Fruit fly (Drosophila melanogaster) whole organism, embryonic: Measurements from ENCODE around the gene Nulp1.
A peak's percentile ranks its signal among the peaks of the same experiment; 100 is the strongest.

Experiments used
- Atf6 ChIP-seq: fragments of 200-800 bp; sonication (Bioruptor generic); IDR thresholded peaks from 2 replicates; pipeline ENCODE4 v1.3.6; 2022; ENCODE audit warnings: missing biosample characterization, missing genetic modification characterization
- Blimp-1 ChIP-seq: fragments of 200-800 bp; sonication (Bioruptor generic); optimal IDR thresholded peaks from 3 replicates; lab custom pipeline; 2018; ENCODE audit warnings: missing biosample characterization, missing genetic modification characterization, mild to moderate bottlenecking, moderate library complexity, missing genetic modification reagents
- C15 ChIP-seq: fragments of 200-800 bp; sonication (Bioruptor generic); IDR thresholded peaks from 3 replicates; pipeline ENCODE4 v1.3.6; 2022; ENCODE audit warnings: missing biosample characterization, missing genetic modification characterization
- CG10321 ChIP-seq: fragments of 200-800 bp; sonication (Bioruptor generic); IDR thresholded peaks from 2 replicates; pipeline ENCODE4 v1.3.6; 2022; ENCODE audit warnings: missing biosample characterization, missing genetic modification characterization
- CG12236 ChIP-seq: fragments of 200-800 bp; sonication (Bioruptor generic); optimal IDR thresholded peaks from 2 replicates; lab custom pipeline; 2016; ENCODE audit warnings: missing biosample characterization, missing genetic modification characterization
- CG13296 ChIP-seq: fragments of 200-800 bp; sonication (Bioruptor generic); optimal IDR thresholded peaks from 3 replicates; lab custom pipeline; 2018; ENCODE audit warnings: missing biosample characterization, mild to moderate bottlenecking, missing genetic modification characterization
- CG13894 ChIP-seq: fragments of 200-800 bp; sonication (Bioruptor generic); optimal IDR thresholded peaks from 3 replicates; lab custom pipeline; 2018; ENCODE audit warnings: missing biosample characterization, mild to moderate bottlenecking, missing genetic modification characterization, moderate library complexity
- CG14710 ChIP-seq: fragments of 200-800 bp; sonication (Bioruptor generic); optimal IDR thresholded peaks from 3 replicates; lab custom pipeline; 2019; ENCODE audit warnings: missing biosample characterization, mild to moderate bottlenecking, missing genetic modification characterization, moderate library complexity
- CG16779 ChIP-seq: fragments of 200-800 bp; sonication (Bioruptor generic); IDR thresholded peaks from 2 replicates; pipeline ENCODE4 v1.3.6; 2022; ENCODE audit warnings: missing biosample characterization, missing genetic modification characterization
- CG16815 ChIP-seq: fragments of 200-800 bp; sonication (Bioruptor generic); optimal IDR thresholded peaks from 3 replicates; lab custom pipeline; 2017; ENCODE audit warnings: missing biosample characterization, mild to moderate bottlenecking, missing genetic modification characterization
- CG2199 ChIP-seq: fragments of 200-800 bp; sonication (Bioruptor generic); IDR thresholded peaks from 3 replicates; pipeline ENCODE4 v1.3.6; 2022; ENCODE audit warnings: missing biosample characterization, missing genetic modification characterization
- CG3065 ChIP-seq: fragments of 200-800 bp; sonication (Bioruptor generic); optimal IDR thresholded peaks from 2 replicates; lab custom pipeline; 2016; ENCODE audit warnings: missing biosample characterization, missing genetic modification characterization
- CG6254 ChIP-seq: fragments of 200-800 bp; sonication (Bioruptor generic); optimal IDR thresholded peaks from 3 replicates; lab custom pipeline; 2017; ENCODE audit warnings: mild to moderate bottlenecking, missing biosample characterization, missing genetic modification reagents, missing genetic modification characterization
- CG7556 ChIP-seq: fragments of 200-800 bp; sonication (Bioruptor generic); optimal IDR thresholded peaks from 2 replicates; lab custom pipeline; 2017; ENCODE audit warnings: missing biosample characterization, mild to moderate bottlenecking, missing genetic modification characterization
- CG8281 ChIP-seq: fragments of 200-800 bp; sonication (Bioruptor generic); optimal IDR thresholded peaks from 2 replicates; lab custom pipeline; 2018; ENCODE audit warnings: missing biosample characterization, mild to moderate bottlenecking, missing genetic modification characterization, moderate library complexity
- CG8359 ChIP-seq: fragments of 200-800 bp; sonication (Bioruptor generic); optimal IDR thresholded peaks from 2 replicates; lab custom pipeline; 2017; ENCODE audit warnings: missing biosample characterization, mild to moderate bottlenecking, missing genetic modification characterization, borderline replicate concordance
- D ChIP-seq, 2 experiments: fragments of 200-800 bp in 1 of 2; fragments of >200 bp in 1 of 2; sonication (Bioruptor generic) in 1 of 2; optimal IDR thresholded peaks; 2 replicates in 1 of 2; 3 replicates in 1 of 2; lab custom pipeline; 2017; ENCODE audit warnings: mild to moderate bottlenecking in 1 of 2, missing biosample characterization in 1 of 2, missing genetic modification characterization in 1 of 2, missing genetic modification reagents in 1 of 2
- Hmx ChIP-seq: fragments of 200-800 bp; sonication (Bioruptor generic); optimal IDR thresholded peaks from 2 replicates; lab custom pipeline; 2016; ENCODE audit warnings: missing biosample characterization, missing genetic modification characterization
- Hr78 ChIP-seq, 2 experiments: fragments of 200-800 bp in 1 of 2; fragments of >200 bp in 1 of 2; sonication (Bioruptor generic) in 1 of 2; optimal IDR thresholded peaks; 2 replicates each; lab custom pipeline; 2017 to 2019; ENCODE audit warnings: missing biosample characterization in 2 of 2, missing genetic modification characterization in 2 of 2, mild to moderate bottlenecking in 1 of 2, moderate library complexity in 1 of 2
- MESR4 ChIP-seq: fragments of 200-800 bp; sonication (Bioruptor generic); optimal IDR thresholded peaks from 2 replicates; lab custom pipeline; 2018; ENCODE audit warnings: missing biosample characterization, mild to moderate bottlenecking, missing genetic modification characterization, moderate library complexity
- MTF-1 ChIP-seq: fragments of 200-800 bp; sonication (Bioruptor generic); optimal IDR thresholded peaks from 2 replicates; lab custom pipeline; 2018; ENCODE audit warnings: missing biosample characterization, mild to moderate bottlenecking, missing genetic modification characterization, borderline replicate concordance
- Six4 ChIP-seq: fragments of 200-800 bp; sonication (Bioruptor generic); optimal IDR thresholded peaks from 2 replicates; lab custom pipeline; 2016; ENCODE audit warnings: missing biosample characterization, missing genetic modification characterization
- aop ChIP-seq: fragments of 200-800 bp; sonication (Bioruptor generic); IDR thresholded peaks from 2 replicates; pipeline ENCODE4 v1.3.6; 2022; ENCODE audit warnings: missing biosample characterization, missing genetic modification characterization
- ap ChIP-seq: fragments of 200-800 bp; sonication (Bioruptor generic); IDR thresholded peaks from 2 replicates; pipeline ENCODE4 v1.3.6; 2022; ENCODE audit warnings: missing biosample characterization, missing genetic modification characterization
- ara ChIP-seq: fragments of 200-800 bp; sonication (Bioruptor generic); IDR thresholded peaks from 2 replicates; pipeline ENCODE4 v1.3.6; 2022; ENCODE audit warnings: missing biosample characterization, missing genetic modification characterization
- cad ChIP-seq: fragments of >200 bp; optimal IDR thresholded peaks from 2 replicates; lab custom pipeline; 2017; ENCODE audit warnings: missing biosample characterization, missing genetic modification characterization
- chinmo ChIP-seq: fragments of 200-800 bp; sonication (Bioruptor generic); IDR thresholded peaks from 4 replicates; pipeline ENCODE4 v1.3.6; 2022; ENCODE audit warnings: missing biosample characterization, missing genetic modification characterization; ENCODE audit not compliant: partially characterized antibody
- crc ChIP-seq: fragments of 200-800 bp; sonication (Bioruptor generic); optimal IDR thresholded peaks from 2 replicates; lab custom pipeline; 2016; ENCODE audit warnings: missing biosample characterization, missing genetic modification characterization
- dati ChIP-seq: fragments of 200-800 bp; sonication (Bioruptor generic); IDR thresholded peaks from 2 replicates; pipeline ENCODE4 v1.3.6; 2022; ENCODE audit warnings: missing biosample characterization, missing genetic modification characterization
- fd96Cb ChIP-seq: fragments of 200-800 bp; sonication (Bioruptor generic); optimal IDR thresholded peaks from 2 replicates; lab custom pipeline; 2018; ENCODE audit warnings: missing biosample characterization, mild to moderate bottlenecking, missing genetic modification characterization, moderate library complexity
- hkb ChIP-seq, 2 experiments: fragments of 200-800 bp in 1 of 2; fragments of >200 bp in 1 of 2; sonication (Bioruptor generic) in 1 of 2; IDR thresholded peaks in 1 of 2; optimal IDR thresholded peaks in 1 of 2; 2 replicates each; pipeline versions ENCODE4 v1.3.6 to Lab custom; 2017 to 2022; ENCODE audit warnings: missing biosample characterization in 1 of 2, missing genetic modification characterization in 1 of 2
- inv ChIP-seq: fragments of 200-800 bp; sonication (Bioruptor generic); IDR thresholded peaks from 2 replicates; pipeline ENCODE4 v1.3.6; 2022; ENCODE audit warnings: missing biosample characterization, missing genetic modification characterization; ENCODE audit not compliant: partially characterized antibody
- kni ChIP-seq: fragments of 200-800 bp; sonication (Bioruptor generic); optimal IDR thresholded peaks from 3 replicates; lab custom pipeline; 2017; ENCODE audit warnings: mild to moderate bottlenecking, missing biosample characterization, missing genetic modification reagents, missing genetic modification characterization
- lilli ChIP-seq: fragments of 200-800 bp; sonication (Bioruptor generic); optimal IDR thresholded peaks from 3 replicates; lab custom pipeline; 2016; ENCODE audit warnings: missing biosample characterization, missing genetic modification characterization
- sim ChIP-seq: fragments of 200-800 bp; sonication (Bioruptor generic); IDR thresholded peaks from 2 replicates; pipeline ENCODE4 v1.3.6; 2022; ENCODE audit warnings: missing biosample characterization, missing genetic modification characterization
- tin ChIP-seq: fragments of 200-800 bp; sonication (Bioruptor generic); optimal IDR thresholded peaks from 3 replicates; lab custom pipeline; 2016; ENCODE audit warnings: missing biosample characterization, missing genetic modification characterization
- tll ChIP-seq, 2 experiments: fragments of 200-800 bp in 1 of 2; fragments of >200 bp in 1 of 2; sonication (Bioruptor generic) in 1 of 2; optimal IDR thresholded peaks; 2 replicates each; lab custom pipeline; 2017 to 2019; ENCODE audit warnings: missing biosample characterization in 2 of 2, missing genetic modification characterization in 2 of 2, mild to moderate bottlenecking in 1 of 2, moderate library complexity in 1 of 2
- zen ChIP-seq: fragments of 200-800 bp; sonication (Bioruptor generic); optimal IDR thresholded peaks from 3 replicates; lab custom pipeline; 2018; ENCODE audit warnings: missing biosample characterization, mild to moderate bottlenecking, missing genetic modification characterization, moderate library complexity

Gene Nulp1

DNA sequence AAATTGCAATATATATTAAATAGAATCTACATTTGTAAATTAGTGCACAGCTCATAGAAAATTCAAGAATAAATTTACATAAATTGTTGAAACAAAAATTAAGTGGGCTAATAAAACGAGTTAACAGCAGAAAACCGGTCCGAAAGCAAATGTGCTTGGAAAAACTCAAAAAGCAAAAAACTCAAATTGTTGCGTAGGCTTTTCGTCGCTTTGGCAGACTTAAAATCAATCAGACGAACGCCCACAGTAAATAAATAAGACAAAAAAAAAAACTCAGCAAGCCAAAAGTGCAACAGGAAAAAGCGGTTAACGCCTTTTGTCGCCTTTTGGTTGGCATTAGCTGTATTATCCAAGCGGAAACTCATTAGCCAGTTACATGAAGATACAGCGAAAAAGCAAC, 32.2 kb upstream of the Nulp1 start (continued):
- TF ChIP-seq chinmo (GFP tag; lab: Robert Waterston, UW) = peak; percentile 84; the same call in 2 of the 4 replicates

DNA sequence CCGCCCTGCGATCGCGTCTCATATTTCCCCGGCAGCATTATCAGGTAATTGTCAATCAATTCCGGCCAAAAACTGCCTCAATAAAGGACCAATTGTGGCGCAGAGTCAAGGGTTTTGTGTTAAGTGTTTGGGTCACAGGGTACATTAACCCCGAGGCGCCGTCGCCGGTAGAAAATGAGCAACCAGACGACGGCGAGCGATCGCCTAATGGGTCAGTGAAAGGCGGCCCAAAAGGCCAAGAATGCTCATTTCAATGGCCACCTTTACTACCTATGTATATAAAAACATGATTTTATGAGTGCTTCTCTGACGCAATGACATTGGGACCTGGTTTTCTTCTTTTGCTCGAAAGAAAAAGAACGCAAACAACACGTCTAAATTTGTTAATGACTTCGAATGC, 30.6 kb upstream of the Nulp1 start:
- peak; percentile 1 for TF ChIP-seq Blimp-1
- 0 out of 3 replicates have a peak, but pooled peaks have one; percentile 51 for TF ChIP-seq CG2199 (GFP tag; lab: Robert Waterston, UW)
- TF ChIP-seq fd96Cb (tag; lab: Kevin White, UChicago) = no peak
- TF ChIP-seq CG8359 (GFP tag; lab: Kevin White, UChicago) = no peak
- TF ChIP-seq MTF-1 (GFP tag; lab: Kevin White, UChicago) = no peak
- TF ChIP-seq CG13894 (tag; lab: Kevin White, UChicago) = no peak
- peak; percentile 39 for TF ChIP-seq kni
- no peak for TF ChIP-seq CG10321 (GFP tag; lab: Robert Waterston, UW)
- no peak for TF ChIP-seq CG16779 (GFP tag; lab: Robert Waterston, UW)
- no peak for TF ChIP-seq CG14710
- no peak for TF ChIP-seq CG3065
- no peak for TF ChIP-seq Hmx (GFP tag; lab: Kevin White, UChicago)
- TF ChIP-seq ara (GFP tag; lab: Robert Waterston, UW) = 0 out of 2 replicates have a peak, but pooled peaks have one; percentile 12
- peak; percentile 51 for TF ChIP-seq cad
- no peak for TF ChIP-seq tin (GFP tag; lab: Kevin White, UChicago)
- TF ChIP-seq crc (GFP tag; lab: Kevin White, UChicago) = no peak
- peak in 1 of 2 experiments; percentile 69 for TF ChIP-seq tll (GFP tag; optimal IDR thresholded peaks at IDR 0.05; lab: Kevin White, UChicago)
- no peak for TF ChIP-seq CG7556 (GFP tag; lab: Kevin White, UChicago)
- TF ChIP-seq C15 (GFP tag; lab: Robert Waterston, UW) = no peak
- TF ChIP-seq chinmo (GFP tag; lab: Robert Waterston, UW) = 0 out of 4 replicates have a peak, but pooled peaks have one; percentile 18
- TF ChIP-seq sim (GFP tag; lab: Robert Waterston, UW) = no peak
- no peak for TF ChIP-seq ap (GFP tag; lab: Robert Waterston, UW)
- no peak for TF ChIP-seq dati (GFP tag; lab: Robert Waterston, UW)
- TF ChIP-seq Hr78 (GFP tag; optimal IDR thresholded peaks at IDR 0.05; lab: Kevin White, UChicago) = peak in 1 of 2 experiments; percentile 31
- peak; percentile 16 for TF ChIP-seq D (optimal IDR thresholded peaks at IDR 0.05; lab: Kevin White, UChicago)
- no peak for TF ChIP-seq D (GFP tag; optimal IDR thresholded peaks at IDR 0.05; lab: Kevin White, UChicago)
- no peak for TF ChIP-seq lilli (GFP tag; lab: Kevin White, UChicago)
- TF ChIP-seq CG16815 (GFP tag; lab: Kevin White, UChicago) = no peak
- TF ChIP-seq Atf6 (GFP tag; lab: Robert Waterston, UW) = no peak
- TF ChIP-seq CG12236 = no peak
- no peak for TF ChIP-seq hkb (optimal IDR thresholded peaks at IDR 0.05; lab: Kevin White, UChicago)
- TF ChIP-seq hkb (GFP tag; IDR thresholded peaks at IDR 0.05; lab: Robert Waterston, UW) = no peak
- TF ChIP-seq CG6254 = no peak
- TF ChIP-seq CG13296 = no peak
- no peak for TF ChIP-seq inv (GFP tag; lab: Robert Waterston, UW)
- TF ChIP-seq CG8281 (tag; lab: Kevin White, UChicago) = no peak
- no peak for TF ChIP-seq Six4 (GFP tag; lab: Kevin White, UChicago)
- TF ChIP-seq zen = peak; percentile 86
- no peak for TF ChIP-seq MESR4 (GFP tag; lab: Kevin White, UChicago)
- no peak for TF ChIP-seq aop (GFP tag; lab: Robert Waterston, UW)
